Fruit fly (Drosophila melanogaster) whole organism, prepupa: ENCODE data around the gene Bace.

Source experiments
- Blimp-1 ChIP-seq: fragments of 200-800 bp; sonication (Bioruptor generic); optimal IDR thresholded peaks from 3 replicates; lab custom pipeline; 2017; ENCODE audit warnings: missing biosample characterization, missing genetic modification characterization, mild to moderate bottlenecking, moderate library complexity, missing genetic modification reagents
- CG11294 ChIP-seq: fragments of 200-800 bp; sonication (Bioruptor generic); IDR thresholded peaks from 2 replicates; pipeline ENCODE4 v1.3.6; 2022; ENCODE audit warnings: missing biosample characterization, missing genetic modification characterization
- CG11902 ChIP-seq: fragments of 200-800 bp; sonication (Bioruptor generic); optimal IDR thresholded peaks from 3 replicates; lab custom pipeline; 2016; ENCODE audit warnings: missing biosample characterization, missing genetic modification characterization
- CG15336 ChIP-seq: fragments of 200-800 bp; sonication (Bioruptor generic); IDR thresholded peaks from 2 replicates; pipeline ENCODE4 v1.3.6; 2022; ENCODE audit warnings: missing biosample characterization, missing genetic modification characterization
- CG1621 ChIP-seq: fragments of 200-800 bp; sonication (Bioruptor generic); optimal IDR thresholded peaks from 3 replicates; lab custom pipeline; 2018; ENCODE audit warnings: missing biosample characterization, mild to moderate bottlenecking, missing genetic modification characterization
- CG16779 ChIP-seq: fragments of 200-800 bp; sonication (Bioruptor generic); optimal IDR thresholded peaks from 3 replicates; lab custom pipeline; 2017; ENCODE audit warnings: missing biosample characterization, mild to moderate bottlenecking, missing genetic modification characterization
- CG32006 ChIP-seq: fragments of 200-800 bp; sonication (Bioruptor generic); optimal IDR thresholded peaks from 3 replicates; lab custom pipeline; 2017; ENCODE audit warnings: missing biosample characterization, mild to moderate bottlenecking, missing genetic modification characterization
- CG34406 ChIP-seq: fragments of 200-800 bp; sonication (Bioruptor generic); optimal IDR thresholded peaks from 3 replicates; lab custom pipeline; 2016; ENCODE audit warnings: missing biosample characterization, missing genetic modification characterization
- CG3919 ChIP-seq: fragments of 200-800 bp; sonication (Bioruptor generic); optimal IDR thresholded peaks from 3 replicates; lab custom pipeline; 2016; ENCODE audit warnings: missing biosample characterization, missing genetic modification characterization
- CG4318 ChIP-seq: fragments of 200-800 bp; sonication (Bioruptor generic); optimal IDR thresholded peaks from 3 replicates; lab custom pipeline; 2017; ENCODE audit warnings: missing biosample characterization, mild to moderate bottlenecking, missing genetic modification characterization
- CG6163 ChIP-seq: fragments of 200-800 bp; sonication (Bioruptor generic); IDR thresholded peaks from 3 replicates; pipeline ENCODE4 v1.3.6; 2022; ENCODE audit warnings: missing biosample characterization, missing genetic modification characterization
- CG6792 ChIP-seq: fragments of 200-800 bp; sonication (Bioruptor generic); optimal IDR thresholded peaks from 3 replicates; lab custom pipeline; 2016; ENCODE audit warnings: missing biosample characterization, missing genetic modification characterization
- CG6808 ChIP-seq: fragments of 200-800 bp; sonication (Bioruptor generic); optimal IDR thresholded peaks from 3 replicates; lab custom pipeline; 2017; ENCODE audit warnings: missing biosample characterization, missing genetic modification characterization, mild to moderate bottlenecking, moderate library complexity, missing genetic modification reagents
- CG6854 ChIP-seq: fragments of 200-800 bp; sonication (Bioruptor generic); optimal IDR thresholded peaks from 2 replicates; lab custom pipeline; 2017; ENCODE audit warnings: missing biosample characterization, mild to moderate bottlenecking, missing genetic modification characterization
- CG7368 ChIP-seq: fragments of 200-800 bp; sonication (Bioruptor generic); optimal IDR thresholded peaks from 3 replicates; lab custom pipeline; 2016; ENCODE audit warnings: missing biosample characterization, missing genetic modification characterization
- CG8319 ChIP-seq: fragments of 200-800 bp; sonication (Bioruptor generic); optimal IDR thresholded peaks from 3 replicates; lab custom pipeline; 2016; ENCODE audit warnings: missing biosample characterization, missing genetic modification characterization
- CG8632 ChIP-seq: fragments of 200-800 bp; sonication (Bioruptor generic); optimal IDR thresholded peaks from 3 replicates; lab custom pipeline; 2016; ENCODE audit warnings: missing biosample characterization, missing genetic modification characterization
- CG9139 ChIP-seq: fragments of 200-800 bp; sonication (Bioruptor generic); optimal IDR thresholded peaks from 3 replicates; lab custom pipeline; 2017; ENCODE audit warnings: missing biosample characterization, mild to moderate bottlenecking, missing genetic modification characterization
- Eip75B ChIP-seq: fragments of 200-800 bp; sonication (Bioruptor generic); optimal IDR thresholded peaks from 3 replicates; lab custom pipeline; 2016; ENCODE audit warnings: missing biosample characterization, missing genetic modification characterization
- Eip78C ChIP-seq: fragments of 200-800 bp; sonication (Bioruptor generic); peaks from one replicate; lab custom pipeline; 2016; ENCODE audit warnings: missing biosample characterization, missing genetic modification characterization
- Eip93F ChIP-seq: fragments of 200-800 bp; sonication (Bioruptor generic); optimal IDR thresholded peaks from 2 replicates; lab custom pipeline; 2016; ENCODE audit warnings: missing biosample characterization, mild to moderate bottlenecking, missing genetic modification characterization
- Ets96B ChIP-seq: fragments of 200-800 bp; optimal IDR thresholded peaks from 2 replicates; lab custom pipeline; 2019; ENCODE audit warnings: missing biosample characterization, mild to moderate bottlenecking, missing genetic modification characterization, moderate library complexity
- OdsH ChIP-seq: fragments of 200-800 bp; sonication (Bioruptor generic); optimal IDR thresholded peaks from 3 replicates; lab custom pipeline; 2016; ENCODE audit warnings: missing biosample characterization, missing genetic modification characterization
- Smox ChIP-seq: fragments of 200-800 bp; sonication (Bioruptor generic); optimal IDR thresholded peaks from 3 replicates; lab custom pipeline; 2016; ENCODE audit warnings: missing biosample characterization, missing genetic modification characterization
- Sox15 ChIP-seq: fragments of 200-800 bp; sonication (Bioruptor generic); optimal IDR thresholded peaks from 3 replicates; lab custom pipeline; 2016; ENCODE audit warnings: missing biosample characterization, missing genetic modification characterization
- achi ChIP-seq: fragments of 200-800 bp; sonication (Bioruptor generic); optimal IDR thresholded peaks from 3 replicates; lab custom pipeline; 2016; ENCODE audit warnings: missing biosample characterization, missing genetic modification characterization
- cyc ChIP-seq: fragments of 200-800 bp; sonication (Bioruptor generic); optimal IDR thresholded peaks from 3 replicates; lab custom pipeline; 2016; ENCODE audit warnings: missing biosample characterization, missing genetic modification characterization
- dac ChIP-seq: fragments of 200-800 bp; sonication (Bioruptor generic); optimal IDR thresholded peaks from 2 replicates; lab custom pipeline; 2017; ENCODE audit warnings: missing biosample characterization, mild to moderate bottlenecking, missing genetic modification characterization
- dsx ChIP-seq: fragments of 200-800 bp; optimal IDR thresholded peaks from 3 replicates; lab custom pipeline; 2019; ENCODE audit warnings: missing biosample characterization, mild to moderate bottlenecking, missing genetic modification characterization, moderate library complexity; ENCODE audit not compliant: poor library complexity, severe bottlenecking
- eg ChIP-seq: fragments of 200-800 bp; sonication (Bioruptor generic); IDR thresholded peaks from 3 replicates; pipeline ENCODE4 v1.3.6; 2022; ENCODE audit warnings: missing biosample characterization, missing genetic modification characterization
- esn ChIP-seq: fragments of 200-800 bp; sonication (Bioruptor generic); optimal IDR thresholded peaks from 2 replicates; lab custom pipeline; 2016; ENCODE audit warnings: missing biosample characterization, mild to moderate bottlenecking, missing genetic modification characterization, moderate library complexity
- fd59A ChIP-seq: fragments of 200-800 bp; sonication (Bioruptor generic); optimal IDR thresholded peaks from 2 replicates; lab custom pipeline; 2017; ENCODE audit warnings: missing biosample characterization, mild to moderate bottlenecking, missing genetic modification characterization, missing genetic modification reagents
- fd85E ChIP-seq: fragments of 200-800 bp; sonication (Bioruptor generic); optimal IDR thresholded peaks from 3 replicates; lab custom pipeline; 2016; ENCODE audit warnings: missing biosample characterization, missing genetic modification characterization
- fkh ChIP-seq: fragments of 200-800 bp; sonication (Bioruptor generic); optimal IDR thresholded peaks from 3 replicates; lab custom pipeline; 2017; ENCODE audit warnings: missing biosample characterization, mild to moderate bottlenecking, missing genetic modification characterization, moderate library complexity
- lz ChIP-seq: fragments of 200-800 bp; sonication (Bioruptor generic); optimal IDR thresholded peaks from 3 replicates; lab custom pipeline; 2016; ENCODE audit warnings: missing biosample characterization, missing genetic modification characterization
- net ChIP-seq: fragments of 200-800 bp; sonication (Bioruptor generic); optimal IDR thresholded peaks from 3 replicates; lab custom pipeline; 2016; ENCODE audit warnings: missing biosample characterization, missing genetic modification characterization
- pdm3 ChIP-seq: fragments of 200-800 bp; sonication (Bioruptor generic); optimal IDR thresholded peaks from 3 replicates; lab custom pipeline; 2016; ENCODE audit warnings: missing biosample characterization, missing genetic modification characterization
- salr ChIP-seq, 2 experiments: fragments of 200-800 bp; sonication (Bioruptor generic); optimal IDR thresholded peaks; 3 replicates each; lab custom pipeline; 2016 to 2018; ENCODE audit warnings: missing biosample characterization in 2 of 2, missing genetic modification characterization in 2 of 2, mild to moderate bottlenecking in 1 of 2
- ss ChIP-seq, 2 experiments: fragments of 200-800 bp; sonication (Bioruptor generic); optimal IDR thresholded peaks; 2 replicates in 1 of 2; 3 replicates in 1 of 2; lab custom pipeline; 2017 to 2018; ENCODE audit warnings: mild to moderate bottlenecking in 2 of 2, missing biosample characterization in 2 of 2, missing genetic modification characterization in 2 of 2, moderate library complexity in 1 of 2
- svp ChIP-seq: fragments of 200-800 bp; sonication (Bioruptor generic); peaks from one replicate; lab custom pipeline; 2016; ENCODE audit warnings: missing biosample characterization, missing genetic modification characterization
- topi ChIP-seq: fragments of 200-800 bp; sonication (Bioruptor generic); optimal IDR thresholded peaks from 3 replicates; lab custom pipeline; 2016; ENCODE audit warnings: missing biosample characterization, missing genetic modification characterization
- vri ChIP-seq: fragments of 200-800 bp; sonication (Bioruptor generic); optimal IDR thresholded peaks from 3 replicates; lab custom pipeline; 2016; ENCODE audit warnings: missing biosample characterization, mild to moderate bottlenecking, missing genetic modification characterization

Bace gene

dm6 chr2L:8541469-8542233 is 45.5 kb upstream of the Bace start, which contains the start of gene Sema1a (continued):
- peak; percentile 57 for TF ChIP-seq Smox (GFP tag; lab: Kevin White, UChicago)
- TF ChIP-seq dac (GFP tag; lab: Kevin White, UChicago), result peak; percentile 75
- peak; percentile 65 for TF ChIP-seq CG4318
- TF ChIP-seq eg (GFP tag; lab: Robert Waterston, UW), result peak; percentile 82
- TF ChIP-seq esn (GFP tag; lab: Kevin White, UChicago), result peak; percentile 58
- peak; percentile 32 for TF ChIP-seq Ets96B (tag; lab: Kevin White, UChicago)
- TF ChIP-seq topi, result peak; percentile 38
- no peak for TF ChIP-seq fd59A
- peak; percentile 18 for TF ChIP-seq CG7368 (GFP tag; lab: Kevin White, UChicago)
- no peak for TF ChIP-seq CG9139

DNA sequence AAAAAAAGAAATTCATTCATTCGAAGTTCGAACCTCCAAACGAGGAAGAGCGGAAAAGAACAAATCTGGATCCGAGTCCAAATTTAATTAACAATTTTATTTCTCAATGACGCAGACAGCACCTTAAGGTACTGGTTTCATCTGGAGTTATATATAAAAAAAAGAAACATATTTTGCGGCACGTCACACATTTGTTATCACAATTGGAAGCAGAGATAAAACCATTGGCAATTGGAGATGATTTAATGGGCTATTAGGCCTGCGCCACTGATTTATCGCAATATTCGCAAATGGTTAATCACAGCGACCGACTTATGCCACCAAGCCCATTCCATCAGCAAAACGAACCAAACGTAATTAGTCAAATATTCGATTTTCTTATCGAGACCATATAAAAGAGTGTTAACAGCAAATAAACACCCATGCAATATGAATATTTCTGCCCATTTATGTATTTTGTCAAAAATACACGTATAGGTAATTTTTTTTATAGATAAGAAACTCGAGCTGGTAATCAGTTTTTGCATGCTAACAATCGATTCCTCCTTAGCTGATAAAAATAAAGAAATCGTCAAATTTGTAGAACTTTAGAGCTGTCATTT is 42.4 kb upstream of the Bace start:
- TF ChIP-seq CG15336 (GFP tag; lab: Robert Waterston, UW) (no peak), vri (GFP tag; lab: Kevin White, UChicago) (peak; percentile 70), svp (GFP tag; lab: Kevin White, UChicago) (peak; percentile 52)

DNA sequence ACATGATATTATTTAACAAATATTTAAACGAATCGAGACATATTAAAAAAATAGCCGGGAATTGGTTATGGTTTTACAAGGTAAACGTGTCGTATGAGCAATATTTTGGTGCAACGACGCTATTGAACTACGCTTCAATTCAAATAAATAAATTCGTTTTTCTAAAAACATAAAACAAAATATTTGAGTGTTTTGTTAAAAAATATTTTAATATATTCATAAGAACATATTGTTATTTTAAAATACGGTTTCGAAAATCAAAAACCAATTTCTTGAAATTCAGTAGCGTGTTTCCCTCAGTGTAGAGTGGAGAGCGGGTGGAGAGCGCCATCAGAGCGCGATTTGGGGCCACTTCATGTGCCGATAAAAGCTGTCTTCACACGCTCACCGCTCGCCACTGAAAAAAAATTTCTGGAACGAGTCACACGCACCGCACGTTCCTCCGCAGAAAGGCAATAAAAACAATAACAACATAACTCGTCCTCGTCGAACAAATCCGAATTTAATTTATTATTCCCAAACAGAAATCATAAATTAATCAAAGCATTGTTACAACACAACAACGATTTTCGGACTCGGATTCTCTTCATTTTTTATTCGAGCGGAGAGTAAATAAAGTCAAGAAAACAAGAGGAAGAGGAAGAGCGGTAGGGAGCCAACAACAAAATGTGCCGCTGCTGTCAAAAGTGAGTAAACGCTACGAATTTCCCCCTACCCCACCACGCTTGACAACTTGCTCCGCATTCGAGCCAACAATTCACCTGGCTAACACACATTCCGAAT is 39.5 kb upstream of the Bace start:
- TF ChIP-seq CG3919 (GFP tag; lab: Kevin White, UChicago), result peak; percentile 92
- peak; percentile 81 to 90 for TF ChIP-seq ss (GFP tag; optimal IDR thresholded peaks at IDR 0.05; lab: Kevin White, UChicago)
- peak; percentile 87 for TF ChIP-seq CG6808
- TF ChIP-seq svp (GFP tag; lab: Kevin White, UChicago), result peak; percentile 82
- peak; percentile 93 for TF ChIP-seq Eip78C
- peak; percentile 97 for TF ChIP-seq CG32006
- peak; percentile 89 for TF ChIP-seq CG16779 (tag; lab: Kevin White, UChicago)
- peak; percentile 89 for TF ChIP-seq CG8632
- peak; percentile 89 for TF ChIP-seq Blimp-1 (GFP tag; lab: Kevin White, UChicago)
- TF ChIP-seq CG11902 (GFP tag; lab: Kevin White, UChicago), result peak; percentile 86
- TF ChIP-seq lz, result peak; percentile 84
- TF ChIP-seq pdm3 (GFP tag; lab: Kevin White, UChicago), result peak; percentile 77
- peak; percentile 68 for TF ChIP-seq CG6163 (GFP tag; lab: Robert Waterston, UW)
- TF ChIP-seq CG7368 (GFP tag; lab: Kevin White, UChicago), result peak; percentile 59
- peak; percentile 53 to 95 for TF ChIP-seq salr (GFP tag; optimal IDR thresholded peaks at IDR 0.05; lab: Kevin White, UChicago)
- TF ChIP-seq CG6854, result peak; percentile 86
- peak; percentile 79 for TF ChIP-seq CG8319 (GFP tag; lab: Kevin White, UChicago)
- TF ChIP-seq Ets96B (tag; lab: Kevin White, UChicago), result peak; percentile 89
- peak; percentile 86 for TF ChIP-seq net
- peak; percentile 90 for TF ChIP-seq CG6792 (GFP tag; lab: Kevin White, UChicago)
- peak; percentile 93 for TF ChIP-seq CG34406 (GFP tag; lab: Kevin White, UChicago)
- peak; percentile 36 for TF ChIP-seq CG1621 (tag; lab: Kevin White, UChicago)
- TF ChIP-seq CG11294 (GFP tag; lab: Robert Waterston, UW), result peak; percentile 51
- peak; percentile 90 for TF ChIP-seq Sox15 (GFP tag; lab: Kevin White, UChicago)
- peak; percentile 93 for TF ChIP-seq OdsH (GFP tag; lab: Kevin White, UChicago)
- peak; percentile 79 for TF ChIP-seq topi
- TF ChIP-seq achi, result peak; percentile 91
- TF ChIP-seq Eip93F (GFP tag; lab: Kevin White, UChicago), result peak; percentile 84
- TF ChIP-seq dsx (GFP tag; lab: Kevin White, UChicago), result peak; percentile 84
- TF ChIP-seq fd85E (GFP tag; lab: Kevin White, UChicago), result no peak
- peak; percentile 72 for TF ChIP-seq CG9139
- TF ChIP-seq fkh (GFP tag; lab: Kevin White, UChicago), result peak; percentile 40
- peak; percentile 71 for TF ChIP-seq vri (GFP tag; lab: Kevin White, UChicago)
- peak; percentile 80 for TF ChIP-seq Smox (GFP tag; lab: Kevin White, UChicago)
- TF ChIP-seq cyc (GFP tag; lab: Kevin White, UChicago), result peak; percentile 69
- TF ChIP-seq esn (GFP tag; lab: Kevin White, UChicago), result peak; percentile 92
- peak; percentile 83 for TF ChIP-seq Eip75B (GFP tag; lab: Kevin White, UChicago)
